Fruit fly (Drosophila melanogaster): Measurements from ENCODE around the gene CG34308.

Gene CG34308

dm6 chr3R:13088395-13088794 lies 647 bp upstream of the CG34308 start, which contains the start of gene timeout (continued):
- TF ChIP-seq CG2202 (tag; optimal IDR thresholded peaks at IDR 0.05) (no peak), sc (optimal IDR thresholded peaks at IDR 0.05) (no peak), sc (GFP tag; optimal IDR thresholded peaks at IDR 0.05) (no peak), CG10979 (tag; optimal IDR thresholded peaks at IDR 0.05) (no peak), bbx (GFP tag; IDR thresholded peaks at IDR 0.05; ENCODE audit: partially characterized antibody) (peak; percentile 70), CG10565 (GFP tag; optimal IDR thresholded peaks at IDR 0.05) (no peak), CG3407 (GFP tag; optimal IDR thresholded peaks at IDR 0.05) (no peak), CG7556 (GFP tag; optimal IDR thresholded peaks at IDR 0.05) (no peak), CG10366 (GFP tag; IDR thresholded peaks at IDR 0.05) (no peak), gfzf (GFP tag; optimal IDR thresholded peaks at IDR 0.05) (peak; percentile 45), CG1529 (GFP tag; optimal IDR thresholded peaks at IDR 0.05) (no peak), CG8290 (GFP tag; optimal IDR thresholded peaks at IDR 0.05) (no peak), CG8290 (tag; optimal IDR thresholded peaks at IDR 0.05) (peak in 1 of 2 experiments; percentile 21), CG10959 (GFP tag; IDR thresholded peaks at IDR 0.05) (no peak), Sry-δ (GFP tag; optimal IDR thresholded peaks at IDR 0.05) (peak; percentile 76), tup (GFP tag; optimal IDR thresholded peaks at IDR 0.05) (no peak), MESR4 (GFP tag; optimal IDR thresholded peaks at IDR 0.05) (no peak), sim (GFP tag; IDR thresholded peaks at IDR 0.05) (no peak), Med (GFP tag) (peak; percentile 70), CG32532 (GFP tag; IDR thresholded peaks at IDR 0.05) (no peak), BEAF-32 (GFP tag; optimal IDR thresholded peaks at IDR 0.05) (peak; percentile 75), pum (GFP tag; optimal IDR thresholded peaks at IDR 0.05) (no peak), E2f1 (GFP tag; IDR thresholded peaks at IDR 0.05) (peak; percentile 70; the same call in 1 of the 2 replicates), CG4707 (GFP tag; optimal IDR thresholded peaks at IDR 0.05) (no peak), hb (GFP tag; IDR thresholded peaks at IDR 0.05; ENCODE audit: partially characterized antibody) (peak; percentile 20; the same call in 1 of the 3 replicates), zf30C (GFP tag; optimal IDR thresholded peaks at IDR 0.05) (no peak), dmrt99B (tag; optimal IDR thresholded peaks at IDR 0.05) (no peak), tgo (GFP tag; IDR thresholded peaks at IDR 0.05) (no peak), Tbp (GFP tag; optimal IDR thresholded peaks at IDR 0.05) (no peak), CG34224 (GFP tag; IDR thresholded peaks at IDR 0.05; ENCODE audit: partially characterized antibody) (peak; percentile 70), CG4328 (GFP tag; optimal IDR thresholded peaks at IDR 0.05) (no peak), bigmax (GFP tag; optimal IDR thresholded peaks at IDR 0.05) (no peak), NK7.1 (GFP tag; optimal IDR thresholded peaks at IDR 0.05) (no peak), CG2199 (GFP tag; IDR thresholded peaks at IDR 0.05) (no peak), D19A (tag; optimal IDR thresholded peaks at IDR 0.05) (no peak), ems (GFP tag; optimal IDR thresholded peaks at IDR 0.05) (no peak), Six4 (GFP tag; optimal IDR thresholded peaks at IDR 0.05) (no peak), CG30431 (GFP tag; optimal IDR thresholded peaks at IDR 0.05) (no peak), CG10654 (GFP tag; optimal IDR thresholded peaks at IDR 0.05) (no peak), CG12219 (GFP tag; optimal IDR thresholded peaks at IDR 0.05) (no peak), Myb (GFP tag; optimal IDR thresholded peaks at IDR 0.05) (peak; percentile 64), chm (GFP tag; IDR thresholded peaks at IDR 0.05) (no peak), dmrt11E (tag; optimal IDR thresholded peaks at IDR 0.05) (no peak), CG2712 (tag; optimal IDR thresholded peaks at IDR 0.05) (no peak), CG1603 (tag; optimal IDR thresholded peaks at IDR 0.05) (peak; percentile 81), CG14710 (tag; optimal IDR thresholded peaks at IDR 0.05) (peak; percentile 73), CG9215 (GFP tag; IDR thresholded peaks at IDR 0.05) (no peak), scrt (GFP tag; optimal IDR thresholded peaks at IDR 0.05) (no peak), CG4730 (GFP tag; IDR thresholded peaks at IDR 0.05) (no peak), vfl (GFP tag; optimal IDR thresholded peaks at IDR 0.05) (no peak), CG18262 (tag; optimal IDR thresholded peaks at IDR 0.05) (no peak), CG13296 (GFP tag; optimal IDR thresholded peaks at IDR 0.05) (no peak)

Data from whole organism, embryonic.